Fruit fly (Drosophila melanogaster) whole organism, embryonic: Measurements from ENCODE around the gene IM33.

Experiments
- Atf-2 ChIP-seq: fragments of 200-800 bp; sonication (Bioruptor generic); optimal IDR thresholded peaks from 2 replicates; lab custom pipeline; 2016; ENCODE audit warnings: missing biosample characterization, missing genetic modification characterization
- B-H1 ChIP-seq: fragments of 200-800 bp; sonication (Bioruptor generic); IDR thresholded peaks from 3 replicates; pipeline ENCODE4 v1.3.6; 2022; ENCODE audit warnings: missing biosample characterization, missing genetic modification characterization
- CG10209 ChIP-seq: fragments of 200-800 bp; sonication (Bioruptor generic); optimal IDR thresholded peaks from 3 replicates; lab custom pipeline; 2017; ENCODE audit warnings: missing biosample characterization, mild to moderate bottlenecking, missing genetic modification characterization, missing genetic modification reagents
- CG11696 ChIP-seq: fragments of 200-800 bp; sonication (Bioruptor generic); IDR thresholded peaks from 2 replicates; pipeline ENCODE4 v1.3.6; 2022; ENCODE audit warnings: missing biosample characterization, missing genetic modification characterization
- CG12071 ChIP-seq: fragments of 200-800 bp; sonication (Bioruptor generic); optimal IDR thresholded peaks from 3 replicates; lab custom pipeline; 2018; ENCODE audit warnings: missing biosample characterization, mild to moderate bottlenecking, missing genetic modification characterization
- CG12744 ChIP-seq: fragments of 200-800 bp; sonication (Bioruptor generic); optimal IDR thresholded peaks from 2 replicates; lab custom pipeline; 2016; ENCODE audit warnings: missing biosample characterization, missing genetic modification characterization
- CG17359 ChIP-seq: fragments of 200-800 bp; sonication (Bioruptor generic); optimal IDR thresholded peaks from 3 replicates; lab custom pipeline; 2018; ENCODE audit warnings: missing biosample characterization, mild to moderate bottlenecking, missing genetic modification characterization, moderate library complexity
- CG2712 ChIP-seq: fragments of 200-800 bp; optimal IDR thresholded peaks from 3 replicates; lab custom pipeline; 2019; ENCODE audit warnings: missing biosample characterization, mild to moderate bottlenecking, missing genetic modification characterization, moderate library complexity
- CG30020 ChIP-seq: fragments of 200-800 bp; optimal IDR thresholded peaks from 2 replicates; lab custom pipeline; 2019; ENCODE audit warnings: missing biosample characterization, mild to moderate bottlenecking, missing genetic modification characterization, moderate library complexity
- CG3065 ChIP-seq: fragments of 200-800 bp; sonication (Bioruptor generic); optimal IDR thresholded peaks from 2 replicates; lab custom pipeline; 2016; ENCODE audit warnings: missing biosample characterization, missing genetic modification characterization
- CG32767 ChIP-seq: fragments of 200-800 bp; sonication (Bioruptor generic); IDR thresholded peaks from 2 replicates; pipeline ENCODE4 v1.3.6; 2022; ENCODE audit warnings: missing biosample characterization, missing genetic modification characterization
- CG4404 ChIP-seq: fragments of 200-800 bp; sonication (Bioruptor generic); IDR thresholded peaks from 2 replicates; pipeline ENCODE4 v1.3.6; 2022; ENCODE audit warnings: missing biosample characterization, missing genetic modification characterization
- CG6175 ChIP-seq: fragments of 200-800 bp; sonication (Bioruptor generic); IDR thresholded peaks from 3 replicates; pipeline ENCODE4 v1.3.6; 2022; ENCODE audit warnings: missing biosample characterization, missing genetic modification characterization
- CG9609 ChIP-seq: fragments of 200-800 bp; sonication (Bioruptor generic); optimal IDR thresholded peaks from 3 replicates; lab custom pipeline; 2016; ENCODE audit warnings: missing biosample characterization, missing genetic modification characterization
- CTCF ChIP-seq: fragments of 200-800 bp; sonication (Bioruptor generic); optimal IDR thresholded peaks from 2 replicates; lab custom pipeline; 2017; ENCODE audit warnings: missing biosample characterization, mild to moderate bottlenecking, missing genetic modification characterization, moderate library complexity
- D19B ChIP-seq: fragments of 200-800 bp; sonication (Bioruptor generic); optimal IDR thresholded peaks from 2 replicates; lab custom pipeline; 2017; ENCODE audit warnings: missing biosample characterization, mild to moderate bottlenecking, missing genetic modification characterization
- Dll ChIP-seq: fragments of 200-800 bp; sonication (Bioruptor generic); IDR thresholded peaks from 4 replicates; pipeline ENCODE4 v1.3.6; 2022; ENCODE audit warnings: missing biosample characterization, missing genetic modification characterization; ENCODE audit not compliant: partially characterized antibody
- Doc2 ChIP-seq: fragments of 200-800 bp; sonication (Bioruptor generic); IDR thresholded peaks from 2 replicates; pipeline ENCODE4 v1.3.6; 2022; ENCODE audit warnings: missing biosample characterization, missing genetic modification characterization
- Doc3 ChIP-seq: fragments of 200-800 bp; sonication (Bioruptor generic); IDR thresholded peaks from 3 replicates; pipeline ENCODE4 v1.3.6; 2022; ENCODE audit warnings: missing biosample characterization, missing genetic modification characterization; ENCODE audit not compliant: partially characterized antibody
- Dref ChIP-seq: fragments of 200-800 bp; sonication (Bioruptor generic); IDR thresholded peaks from 2 replicates; pipeline ENCODE4 v1.3.6; 2022; ENCODE audit warnings: missing biosample characterization, missing genetic modification characterization
- Drgx ChIP-seq: fragments of 200-800 bp; sonication (Bioruptor generic); IDR thresholded peaks from 2 replicates; pipeline ENCODE4 v1.3.6; 2022; ENCODE audit warnings: missing biosample characterization, missing genetic modification characterization
- E2f2 ChIP-seq: fragments of 200-800 bp; sonication (Bioruptor generic); IDR thresholded peaks from 2 replicates; pipeline ENCODE4 v1.3.6; 2022; ENCODE audit warnings: missing biosample characterization, missing genetic modification characterization
- MBD-R2 ChIP-seq: fragments of 200-800 bp; sonication (Bioruptor generic); IDR thresholded peaks from 2 replicates; pipeline ENCODE4 v1.3.6; 2022; ENCODE audit warnings: missing biosample characterization, missing genetic modification characterization
- Optix ChIP-seq: fragments of 200-800 bp; sonication (Bioruptor generic); IDR thresholded peaks from 3 replicates; pipeline ENCODE4 v1.3.6; 2022; ENCODE audit warnings: missing biosample characterization, missing genetic modification characterization
- Rx ChIP-seq: fragments of 200-800 bp; sonication (Bioruptor generic); IDR thresholded peaks from 2 replicates; pipeline ENCODE4 v1.3.6; 2022; ENCODE audit warnings: missing biosample characterization, missing genetic modification characterization
- Scr ChIP-seq: fragments of 200-800 bp; sonication (Bioruptor generic); IDR thresholded peaks from 2 replicates; pipeline ENCODE4 v1.3.6; 2022; ENCODE audit warnings: missing biosample characterization, missing genetic modification characterization; ENCODE audit not compliant: partially characterized antibody
- Sox102F ChIP-seq: fragments of 200-800 bp; sonication (Bioruptor generic); optimal IDR thresholded peaks from 2 replicates; lab custom pipeline; 2018; ENCODE audit warnings: missing biosample characterization, mild to moderate bottlenecking, missing genetic modification characterization, moderate library complexity
- Tbp ChIP-seq: fragments of >200 bp; optimal IDR thresholded peaks from 2 replicates; lab custom pipeline; 2018; ENCODE audit warnings: missing biosample characterization, missing genetic modification characterization
- Xbp1 ChIP-seq: fragments of 200-800 bp; sonication (Bioruptor generic); optimal IDR thresholded peaks from 3 replicates; lab custom pipeline; 2016; ENCODE audit warnings: missing biosample characterization, mild to moderate bottlenecking, missing genetic modification characterization
- amos ChIP-seq: fragments of 200-800 bp; sonication (Bioruptor generic); IDR thresholded peaks from 2 replicates; pipeline ENCODE4 v1.3.6; 2022; ENCODE audit warnings: missing biosample characterization, missing genetic modification characterization; ENCODE audit not compliant: partially characterized antibody
- ap ChIP-seq: fragments of 200-800 bp; sonication (Bioruptor generic); IDR thresholded peaks from 2 replicates; pipeline ENCODE4 v1.3.6; 2022; ENCODE audit warnings: missing biosample characterization, missing genetic modification characterization
- bigmax ChIP-seq: fragments of 200-800 bp; sonication (Bioruptor generic); optimal IDR thresholded peaks from 2 replicates; lab custom pipeline; 2018; ENCODE audit warnings: missing biosample characterization, mild to moderate bottlenecking, missing genetic modification characterization
- cg ChIP-seq: fragments of 200-800 bp; sonication (Bioruptor generic); optimal IDR thresholded peaks from 3 replicates; lab custom pipeline; 2019; ENCODE audit warnings: missing biosample characterization, mild to moderate bottlenecking, missing genetic modification characterization, moderate library complexity
- chinmo ChIP-seq: fragments of 200-800 bp; sonication (Bioruptor generic); IDR thresholded peaks from 4 replicates; pipeline ENCODE4 v1.3.6; 2022; ENCODE audit warnings: missing biosample characterization, missing genetic modification characterization; ENCODE audit not compliant: partially characterized antibody
- dmrt11E ChIP-seq: fragments of 200-800 bp; sonication (Bioruptor generic); optimal IDR thresholded peaks from 3 replicates; lab custom pipeline; 2018; ENCODE audit warnings: missing biosample characterization, mild to moderate bottlenecking, missing genetic modification characterization, moderate library complexity
- dmrt99B ChIP-seq: fragments of 200-800 bp; sonication (Bioruptor generic); optimal IDR thresholded peaks from 2 replicates; lab custom pipeline; 2018; ENCODE audit warnings: missing biosample characterization, mild to moderate bottlenecking, missing genetic modification characterization, moderate library complexity
- eve ChIP-seq, 2 experiments: fragments of >200 bp; optimal IDR thresholded peaks; 2 replicates each; lab custom pipeline; 2017; ENCODE audit warnings: missing biosample characterization in 2 of 2, missing genetic modification characterization in 2 of 2
- ewg ChIP-seq: fragments of 200-800 bp; sonication (Bioruptor generic); optimal IDR thresholded peaks from 3 replicates; lab custom pipeline; 2017; ENCODE audit warnings: mild to moderate bottlenecking, missing biosample characterization, missing genetic modification reagents, missing genetic modification characterization
- h ChIP-seq: fragments of >200 bp; optimal IDR thresholded peaks from 2 replicates; lab custom pipeline; 2017
- hbn ChIP-seq: fragments of 200-800 bp; sonication (Bioruptor generic); IDR thresholded peaks from 2 replicates; pipeline ENCODE4 v1.3.6; 2022; ENCODE audit warnings: missing biosample characterization, missing genetic modification characterization; ENCODE audit not compliant: partially characterized antibody
- kay ChIP-seq: fragments of 200-800 bp; sonication (Bioruptor generic); optimal IDR thresholded peaks from 2 replicates; lab custom pipeline; 2016; ENCODE audit warnings: missing biosample characterization, missing genetic modification characterization
- lbe ChIP-seq: fragments of 200-800 bp; sonication (Bioruptor generic); optimal IDR thresholded peaks from 2 replicates; lab custom pipeline; 2016; ENCODE audit warnings: missing biosample characterization, mild to moderate bottlenecking, missing genetic modification characterization
- lov ChIP-seq, 2 experiments: fragments of 200-800 bp in 1 of 2; fragments of >200 bp in 1 of 2; sonication (Bioruptor generic) in 1 of 2; IDR thresholded peaks in 1 of 2; optimal IDR thresholded peaks in 1 of 2; 2 replicates in 1 of 2; 3 replicates in 1 of 2; pipeline versions ENCODE4 v1.3.6 to Lab custom; 2017 to 2022; ENCODE audit warnings: missing biosample characterization in 1 of 2, missing genetic modification characterization in 1 of 2
- maf-S ChIP-seq: fragments of 200-800 bp; sonication (Bioruptor generic); optimal IDR thresholded peaks from 2 replicates; lab custom pipeline; 2016; ENCODE audit warnings: missing biosample characterization, missing genetic modification characterization
- mirr ChIP-seq: fragments of 200-800 bp; sonication (Bioruptor generic); optimal IDR thresholded peaks from 3 replicates; lab custom pipeline; 2018; ENCODE audit warnings: missing biosample characterization, mild to moderate bottlenecking, missing genetic modification characterization
- nau ChIP-seq: fragments of 200-800 bp; sonication (Bioruptor generic); optimal IDR thresholded peaks from 3 replicates; lab custom pipeline; 2017; ENCODE audit warnings: missing biosample characterization, mild to moderate bottlenecking, missing genetic modification characterization, missing genetic modification reagents
- pros ChIP-seq: fragments of 200-800 bp; sonication (Bioruptor generic); optimal IDR thresholded peaks from 3 replicates; lab custom pipeline; 2019; ENCODE audit warnings: missing biosample characterization, mild to moderate bottlenecking, missing genetic modification characterization, moderate library complexity
- sr ChIP-seq: fragments of 200-800 bp; sonication (Bioruptor generic); IDR thresholded peaks from 3 replicates; pipeline ENCODE4 v1.3.6; 2022; ENCODE audit warnings: missing biosample characterization, missing genetic modification characterization
- usp ChIP-seq: fragments of >200 bp; optimal IDR thresholded peaks from 2 replicates; lab custom pipeline; 2017; ENCODE audit warnings: missing biosample characterization, missing genetic modification characterization

Gene IM33

dm6 chr2L:3657349-3658142, 38.9 kb downstream of the IM33 start (continued):
- TF ChIP-seq Rx (GFP tag; lab: Robert Waterston, UW) (0 out of 2 replicates have a peak, but pooled peaks have one; percentile 23), Dll (GFP tag; lab: Robert Waterston, UW) (no peak), lbe (peak; percentile 34), CG30020 (tag; lab: Kevin White, UChicago) (no peak), sr (GFP tag; lab: Robert Waterston, UW) (no peak), B-H1 (GFP tag; lab: Robert Waterston, UW) (peak; percentile 31; the same call in 1 of the 3 replicates), dmrt99B (peak; percentile 40), Dref (GFP tag; lab: Robert Waterston, UW) (no peak), lov (optimal IDR thresholded peaks at IDR 0.05; lab: Kevin White, UChicago) (no peak), lov (GFP tag; IDR thresholded peaks at IDR 0.05; lab: Robert Waterston, UW) (no peak), CG9609 (GFP tag; lab: Kevin White, UChicago) (no peak), eve (GFP tag; optimal IDR thresholded peaks at IDR 0.05; lab: Kevin White, UChicago) (no peak), Drgx (peak; percentile 81), E2f2 (GFP tag; lab: Robert Waterston, UW) (peak; percentile 53), CG4404 (GFP tag; lab: Robert Waterston, UW) (no peak), bigmax (no peak), CG12744 (GFP tag; lab: Kevin White, UChicago) (peak; percentile 58), maf-S (no peak), chinmo (GFP tag; lab: Robert Waterston, UW) (peak; percentile 57; the same call in 1 of the 4 replicates), Sox102F (peak; percentile 32), nau (GFP tag; lab: Kevin White, UChicago) (no peak), amos (GFP tag; lab: Robert Waterston, UW) (peak; percentile 83; the same call in 1 of the 2 replicates), Doc3 (GFP tag; lab: Robert Waterston, UW) (no peak), CG2712 (tag; lab: Kevin White, UChicago) (peak; percentile 71), Scr (no peak), usp (no peak), Xbp1 (peak; percentile 77), CG3065 (no peak), hbn (GFP tag; lab: Robert Waterston, UW) (no peak), CG32767 (peak; percentile 80), kay (GFP tag; lab: Kevin White, UChicago) (peak; percentile 54), CG10209 (GFP tag; lab: Kevin White, UChicago) (no peak), D19B (GFP tag; lab: Kevin White, UChicago) (no peak), ewg (GFP tag; lab: Kevin White, UChicago) (peak; percentile 42), pros (GFP tag; lab: Kevin White, UChicago) (peak; percentile 94), Atf-2 (GFP tag; lab: Kevin White, UChicago) (no peak), CG11696 (GFP tag; lab: Robert Waterston, UW) (no peak), h (no peak), Optix (GFP tag; lab: Robert Waterston, UW) (peak; percentile 61; the same call in 2 of the 3 replicates), CG12071 (GFP tag; lab: Kevin White, UChicago) (no peak), Doc2 (GFP tag; lab: Robert Waterston, UW) (no peak), ap (GFP tag; lab: Robert Waterston, UW) (no peak), Tbp (no peak), CG6175 (GFP tag; lab: Robert Waterston, UW) (no peak), CG17359 (peak; percentile 58), dmrt11E (tag; lab: Kevin White, UChicago) (peak; percentile 45), MBD-R2 (no peak), CTCF (peak; percentile 100), cg (GFP tag; lab: Kevin White, UChicago) (peak; percentile 50), mirr (GFP tag; lab: Kevin White, UChicago) (peak; percentile 56)
